Worm (Caenorhabditis elegans): ENCODE results near the gene R05G9.3.

The R05G9.3 gene

DNA sequence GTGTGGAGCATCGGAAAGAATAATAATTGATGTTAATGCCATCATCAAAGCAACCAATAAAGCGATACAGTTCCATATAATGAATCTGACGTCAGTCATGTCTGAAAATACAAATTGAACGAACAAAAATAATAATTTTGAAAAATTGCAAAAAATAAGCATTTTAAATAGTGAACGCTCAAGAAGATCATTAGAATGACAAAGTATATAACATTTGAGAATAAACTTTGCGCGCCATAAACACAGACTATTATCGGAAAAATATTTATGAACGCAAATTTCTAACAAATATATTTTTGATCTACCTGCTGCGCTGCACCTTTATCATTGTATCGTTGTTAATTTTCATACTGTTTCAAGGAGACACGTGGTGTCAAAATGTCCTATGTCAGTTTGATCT, at the start of gene R05G9.3:
R05G9.3 (minus strand) TSS at position 101 of the 400 bp plus-strand sequence.
- TF ChIP-seq unc-39 (tag; optimal IDR thresholded peaks at IDR 0.05) (no peak), sem-2 (GFP tag; optimal IDR thresholded peaks at IDR 0.05) (no peak), mls-2 (tag; optimal IDR thresholded peaks at IDR 0.05) (no peak), lin-32 (GFP tag; optimal IDR thresholded peaks at IDR 0.05) (no peak), drap-1 (GFP tag; optimal IDR thresholded peaks at IDR 0.05) (no peak), ces-1 (GFP tag; optimal IDR thresholded peaks at IDR 0.05) (no peak), pha-4 (tag; optimal IDR thresholded peaks at IDR 0.05) (no peak), nhr-12 (tag; optimal IDR thresholded peaks at IDR 0.05) (no peak), elt-1 (tag; optimal IDR thresholded peaks at IDR 0.05; ENCODE audit: borderline replicate concordance, insufficient read depth) (no peak), zip-8 (tag; optimal IDR thresholded peaks at IDR 0.05) (no peak), nhr-28 (tag; optimal IDR thresholded peaks at IDR 0.05) (no peak), M03D4.4 (tag; optimal IDR thresholded peaks at IDR 0.05) (no peak)

DNA sequence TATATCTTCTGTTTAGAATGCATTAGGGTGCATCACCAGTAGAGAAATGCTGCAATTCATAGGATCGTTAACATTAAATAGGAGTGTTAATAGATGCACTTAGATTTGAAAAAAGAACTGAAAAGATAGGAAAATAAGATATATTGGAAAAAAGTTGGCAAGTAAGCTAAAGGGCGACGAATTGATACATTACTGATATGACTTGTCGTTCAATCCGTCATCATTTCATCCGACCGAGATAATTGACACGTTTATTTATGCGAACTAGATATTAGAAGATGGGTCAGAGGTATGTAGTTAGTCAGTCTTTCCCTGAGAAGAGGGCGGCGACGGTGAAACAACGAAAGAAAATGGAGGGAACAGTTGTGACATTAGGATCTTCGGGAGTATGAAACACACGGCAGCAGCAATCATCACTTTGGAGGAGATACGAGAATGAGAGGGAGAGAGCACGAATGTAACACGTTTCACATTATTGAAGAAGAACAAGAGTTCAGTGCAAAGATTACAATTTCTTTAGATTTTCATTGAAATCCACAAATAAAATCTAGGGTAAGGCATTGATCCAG, 43.6 kb upstream of the R05G9.3 start, which contains the start of gene lron-15:
lron-15 (minus strand) TSS at position 51 of the 569 bp plus-strand sequence.
- no peak for TF ChIP-seq blmp-1 (tag; optimal IDR thresholded peaks at IDR 0.05)
- TF ChIP-seq lin-32 (GFP tag; optimal IDR thresholded peaks at IDR 0.05): no peak
- no peak for TF ChIP-seq ham-2 (GFP tag; optimal IDR thresholded peaks at IDR 0.05)
- no peak for TF ChIP-seq unc-39 (tag; optimal IDR thresholded peaks at IDR 0.05)
- no peak for TF ChIP-seq nhr-2 (tag; optimal IDR thresholded peaks at IDR 0.05)
- no peak for TF ChIP-seq ceh-39 (tag; optimal IDR thresholded peaks at IDR 0.05)
- TF ChIP-seq lin-13 (tag; optimal IDR thresholded peaks at IDR 0.05): no peak
- peak; percentile 85 for TF ChIP-seq unc-62 (GFP tag; optimal IDR thresholded peaks at IDR 0.05)
- no peak for TF ChIP-seq tbx-8 (GFP tag; optimal IDR thresholded peaks at IDR 0.05)
- peak; percentile 46 for TF ChIP-seq unc-120 (tag; optimal IDR thresholded peaks at IDR 0.05; ENCODE audit: poor library complexity, severe bottlenecking)
- no peak for TF ChIP-seq flh-1 (GFP tag; optimal IDR thresholded peaks at IDR 0.05)
- TF ChIP-seq cnd-1 (tag; optimal IDR thresholded peaks at IDR 0.05): no peak
- peak; percentile 92 for TF ChIP-seq hlh-1 (tag; optimal IDR thresholded peaks at IDR 0.05)
- TF ChIP-seq mls-2 (tag; optimal IDR thresholded peaks at IDR 0.05): no peak
- TF ChIP-seq pha-4 (tag; optimal IDR thresholded peaks at IDR 0.05): no peak
- no peak for TF ChIP-seq elt-3 (tag; optimal IDR thresholded peaks at IDR 0.05)
- no peak for TF ChIP-seq ztf-11 (tag; optimal IDR thresholded peaks at IDR 0.05)
- TF ChIP-seq nhr-12 (tag; optimal IDR thresholded peaks at IDR 0.05): no peak
- no peak for TF ChIP-seq sptf-1 (tag; optimal IDR thresholded peaks at IDR 0.05)
- no peak for TF ChIP-seq nhr-28 (tag; optimal IDR thresholded peaks at IDR 0.05)
- TF ChIP-seq nhr-237 (tag; optimal IDR thresholded peaks at IDR 0.05): no peak
- TF ChIP-seq snpc-4 (tag; optimal IDR thresholded peaks at IDR 0.05): no peak

DNA sequence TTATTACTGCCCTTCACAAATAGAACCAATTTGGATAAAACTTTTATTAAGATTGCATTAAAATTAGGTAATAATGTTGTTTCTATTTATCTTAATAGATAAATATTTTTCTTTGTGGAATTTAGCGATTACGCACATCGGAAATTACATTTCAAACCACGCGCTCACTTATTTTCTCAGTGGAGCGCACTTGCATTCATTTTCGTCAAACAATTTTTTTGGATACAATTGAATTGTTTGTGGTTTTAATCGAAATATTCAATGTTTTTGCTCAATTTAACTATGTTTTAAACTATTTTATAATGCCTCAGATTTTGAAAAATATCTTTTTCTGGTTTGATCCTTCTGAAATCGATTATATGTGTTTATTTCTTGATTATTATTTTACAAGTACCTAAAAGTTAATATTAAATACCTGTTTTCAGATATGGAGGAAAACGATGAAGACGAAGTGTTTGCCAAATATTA, 34.7 kb upstream of the R05G9.3 start, which contains the start of gene utp-20:
utp-20 (plus strand) TSS at position 418 of the 468 bp plus-strand sequence.
- TF ChIP-seq unc-120 (tag; optimal IDR thresholded peaks at IDR 0.05; ENCODE audit: poor library complexity, severe bottlenecking) (no peak), nhr-12 (tag; optimal IDR thresholded peaks at IDR 0.05) (no peak), ces-1 (GFP tag; optimal IDR thresholded peaks at IDR 0.05) (peak; percentile 84), lsy-2 (tag; optimal IDR thresholded peaks at IDR 0.05) (peak; percentile 65), nhr-237 (tag; optimal IDR thresholded peaks at IDR 0.05) (peak; percentile 25), ceh-39 (tag; optimal IDR thresholded peaks at IDR 0.05) (peak; percentile 39)

DNA sequence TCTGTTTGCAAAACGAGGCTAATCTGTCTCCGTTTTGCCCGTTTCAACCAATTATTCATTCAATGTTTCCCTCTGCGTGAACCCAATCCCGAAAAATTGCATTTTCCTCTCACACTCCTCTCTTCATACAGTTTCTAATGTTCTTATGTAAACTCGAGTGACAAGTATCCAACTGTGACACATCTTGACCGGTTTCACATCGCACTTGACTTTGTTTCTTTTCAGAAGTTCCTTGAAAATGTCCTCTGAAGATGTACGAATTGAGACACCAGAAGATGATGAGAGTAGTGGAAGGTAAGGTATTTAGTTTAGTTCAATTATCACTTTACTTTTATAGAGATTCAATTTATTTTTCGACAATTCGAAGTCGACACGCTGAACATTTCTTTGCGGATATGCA, 30.6 kb upstream of the R05G9.3 start, which contains the start of gene abcx-1:
abcx-1 (plus strand) TSS at position 224 of the 400 bp plus-strand sequence.
- TF ChIP-seq elt-3 (tag; optimal IDR thresholded peaks at IDR 0.05) (no peak), zip-8 (tag; optimal IDR thresholded peaks at IDR 0.05) (no peak), nhr-76 (tag; optimal IDR thresholded peaks at IDR 0.05) (no peak), ces-1 (GFP tag; optimal IDR thresholded peaks at IDR 0.05) (no peak), blmp-1 (tag; optimal IDR thresholded peaks at IDR 0.05) (no peak)

DNA sequence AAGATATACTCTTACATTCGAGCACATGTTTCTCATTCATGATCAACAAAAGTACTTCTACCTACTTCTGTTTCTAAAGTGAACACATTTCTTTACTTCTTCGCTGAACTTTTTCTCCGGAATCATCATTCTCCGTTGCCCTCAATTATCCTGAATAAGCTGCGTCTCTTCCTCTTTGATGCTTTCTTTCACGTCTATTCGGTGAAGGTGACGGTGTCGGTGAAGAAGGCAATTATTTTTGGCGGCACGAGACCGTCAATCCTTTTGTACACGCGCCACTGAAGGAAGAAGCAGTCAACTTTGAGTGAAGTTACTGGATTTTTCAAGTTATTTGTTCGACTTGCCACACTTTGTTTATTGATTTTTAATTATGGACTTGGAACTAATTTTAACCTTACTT, 30.2 kb upstream of the R05G9.3 start, which contains the start of gene abch-1:
abch-1 (minus strand) TSS at position 101 of the 400 bp plus-strand sequence.
- TF ChIP-seq lin-13 (tag; optimal IDR thresholded peaks at IDR 0.05) (no peak), mls-2 (tag; optimal IDR thresholded peaks at IDR 0.05) (no peak), bed-3 (GFP tag; optimal IDR thresholded peaks at IDR 0.05) (no peak), ham-2 (GFP tag; optimal IDR thresholded peaks at IDR 0.05) (no peak), unc-62 (GFP tag; optimal IDR thresholded peaks at IDR 0.05) (no peak)
